Fruit fly (Drosophila melanogaster) whole organism, embryonic: ENCODE results near the gene CG15539.
A peak's percentile ranks its signal among the peaks of the same experiment; 100 is the strongest.

Experiments used
- Aef1 ChIP-seq: fragments of 200-800 bp; sonication (Bioruptor generic); IDR thresholded peaks from 3 replicates; pipeline ENCODE4 v1.3.6; 2022; ENCODE audit warnings: missing biosample characterization, missing genetic modification characterization
- Awh ChIP-seq: fragments of 200-800 bp; sonication (Bioruptor generic); IDR thresholded peaks from 2 replicates; pipeline ENCODE4, ENCODE4 v1.3.6; 2022; ENCODE audit warnings: missing biosample characterization, missing genetic modification characterization
- Bdp1 ChIP-seq: fragments of 200-800 bp; sonication (Bioruptor generic); optimal IDR thresholded peaks from 3 replicates; lab custom pipeline; 2016; ENCODE audit warnings: missing biosample characterization, missing genetic modification characterization
- CG10959 ChIP-seq: fragments of 200-800 bp; sonication (Bioruptor generic); IDR thresholded peaks from 2 replicates; pipeline ENCODE4 v1.3.6; 2022; ENCODE audit warnings: missing biosample characterization, missing genetic modification characterization
- CG11723 ChIP-seq: fragments of 200-800 bp; sonication (Bioruptor generic); optimal IDR thresholded peaks from 2 replicates; lab custom pipeline; 2017; ENCODE audit warnings: missing biosample characterization, mild to moderate bottlenecking, missing genetic modification characterization
- CG13624 ChIP-seq: fragments of 200-800 bp; sonication (Bioruptor generic); optimal IDR thresholded peaks from 2 replicates; lab custom pipeline; 2016; ENCODE audit warnings: missing biosample characterization, missing genetic modification characterization
- CG17359 ChIP-seq: fragments of 200-800 bp; sonication (Bioruptor generic); optimal IDR thresholded peaks from 3 replicates; lab custom pipeline; 2018; ENCODE audit warnings: missing biosample characterization, mild to moderate bottlenecking, missing genetic modification characterization, moderate library complexity
- CG18262 ChIP-seq: fragments of 200-800 bp; optimal IDR thresholded peaks from 3 replicates; lab custom pipeline; 2019; ENCODE audit warnings: missing biosample characterization, mild to moderate bottlenecking, missing genetic modification characterization, moderate library complexity
- CG31388 ChIP-seq: fragments of 200-800 bp; sonication (Bioruptor generic); optimal IDR thresholded peaks from 2 replicates; lab custom pipeline; 2016; ENCODE audit warnings: missing biosample characterization, missing genetic modification characterization
- CG3163 ChIP-seq: fragments of 200-800 bp; sonication (Bioruptor generic); optimal IDR thresholded peaks from 3 replicates; lab custom pipeline; 2016; ENCODE audit warnings: missing biosample characterization, missing genetic modification characterization
- CG32532 ChIP-seq: fragments of 200-800 bp; sonication (Bioruptor generic); IDR thresholded peaks from 2 replicates; pipeline ENCODE4 v1.3.6; 2022; ENCODE audit warnings: missing biosample characterization, missing genetic modification characterization
- CG32772 ChIP-seq: fragments of 200-800 bp; sonication (Bioruptor generic); IDR thresholded peaks from 2 replicates; pipeline ENCODE4 v1.3.6; 2022; ENCODE audit warnings: missing biosample characterization, missing genetic modification characterization
- CG4854 ChIP-seq: fragments of 200-800 bp; sonication (Bioruptor generic); optimal IDR thresholded peaks from 2 replicates; lab custom pipeline; 2016; ENCODE audit warnings: missing biosample characterization, missing genetic modification characterization, inconsistent platforms
- CG6654 ChIP-seq: fragments of 200-800 bp; sonication (Bioruptor generic); optimal IDR thresholded peaks from 2 replicates; lab custom pipeline; 2017; ENCODE audit warnings: missing biosample characterization, mild to moderate bottlenecking, missing genetic modification characterization
- CG6854 ChIP-seq: fragments of 200-800 bp; sonication (Bioruptor generic); optimal IDR thresholded peaks from 3 replicates; lab custom pipeline; 2017; ENCODE audit warnings: missing biosample characterization, mild to moderate bottlenecking, missing genetic modification characterization
- CG8924 ChIP-seq: fragments of 200-800 bp; optimal IDR thresholded peaks from 3 replicates; lab custom pipeline; 2019; ENCODE audit warnings: missing biosample characterization, mild to moderate bottlenecking, missing genetic modification characterization, moderate library complexity
- CTCF ChIP-seq: fragments of 200-800 bp; sonication (Bioruptor generic); optimal IDR thresholded peaks from 2 replicates; lab custom pipeline; 2017; ENCODE audit warnings: missing biosample characterization, mild to moderate bottlenecking, missing genetic modification characterization, moderate library complexity
- CrebB ChIP-seq: fragments of 200-800 bp; sonication (Bioruptor generic); optimal IDR thresholded peaks from 3 replicates; lab custom pipeline; 2018; ENCODE audit warnings: missing biosample characterization, mild to moderate bottlenecking, missing genetic modification characterization
- Dfd ChIP-seq, 2 experiments: fragments of >200 bp; optimal IDR thresholded peaks; 2 replicates each; lab custom pipeline; 2017; ENCODE audit warnings: missing biosample characterization in 2 of 2, missing genetic modification characterization in 2 of 2
- Dll ChIP-seq: fragments of 200-800 bp; sonication (Bioruptor generic); IDR thresholded peaks from 4 replicates; pipeline ENCODE4 v1.3.6; 2022; ENCODE audit warnings: missing biosample characterization, missing genetic modification characterization; ENCODE audit not compliant: partially characterized antibody
- Doc3 ChIP-seq: fragments of 200-800 bp; sonication (Bioruptor generic); IDR thresholded peaks from 3 replicates; pipeline ENCODE4 v1.3.6; 2022; ENCODE audit warnings: missing biosample characterization, missing genetic modification characterization; ENCODE audit not compliant: partially characterized antibody
- Elba2 ChIP-seq: fragments of 200-800 bp; sonication (Bioruptor generic); optimal IDR thresholded peaks from 3 replicates; lab custom pipeline; 2016; ENCODE audit warnings: missing biosample characterization, missing genetic modification characterization
- GATAe ChIP-seq: fragments of 200-800 bp; sonication (Bioruptor generic); conservative IDR thresholded peaks from 2 replicates; pipeline ENCODE4 v1.3.6; 2022; ENCODE audit warnings: missing biosample characterization, missing genetic modification characterization
- HLH3B ChIP-seq: fragments of 200-800 bp; sonication (Bioruptor generic); IDR thresholded peaks from 2 replicates; pipeline ENCODE4 v1.3.6; 2022; ENCODE audit warnings: missing biosample characterization, missing genetic modification characterization
- HLHmδ ChIP-seq: fragments of 200-800 bp; sonication (Bioruptor generic); optimal IDR thresholded peaks from 2 replicates; lab custom pipeline; 2018; ENCODE audit warnings: missing biosample characterization, mild to moderate bottlenecking, missing genetic modification characterization, moderate library complexity
- Hsf ChIP-seq: fragments of 200-800 bp; sonication (Bioruptor generic); optimal IDR thresholded peaks from 3 replicates; lab custom pipeline; 2016; ENCODE audit warnings: missing biosample characterization, missing genetic modification characterization
- Lim3 ChIP-seq: fragments of 200-800 bp; sonication (Bioruptor generic); IDR thresholded peaks from 2 replicates; pipeline ENCODE4 v1.3.6; 2022; ENCODE audit warnings: missing biosample characterization, missing genetic modification characterization
- Max ChIP-seq: fragments of 200-800 bp; sonication (Bioruptor generic); optimal IDR thresholded peaks from 2 replicates; lab custom pipeline; 2016; ENCODE audit warnings: missing biosample characterization, mild to moderate bottlenecking, missing genetic modification characterization
- Myb ChIP-seq: fragments of 200-800 bp; sonication (Bioruptor generic); optimal IDR thresholded peaks from 2 replicates; lab custom pipeline; 2016; ENCODE audit warnings: missing biosample characterization, missing genetic modification characterization
- NFAT ChIP-seq: fragments of 200-800 bp; sonication (Bioruptor generic); IDR thresholded peaks from 2 replicates; pipeline ENCODE4 v1.3.6; 2022; ENCODE audit warnings: missing biosample characterization, missing genetic modification characterization
- Sox100B ChIP-seq: fragments of 200-800 bp; sonication (Bioruptor generic); optimal IDR thresholded peaks from 3 replicates; lab custom pipeline; 2018; ENCODE audit warnings: missing biosample characterization, mild to moderate bottlenecking, missing genetic modification characterization
- bcd ChIP-seq: fragments of 200-800 bp; sonication (Bioruptor generic); optimal IDR thresholded peaks from 2 replicates; lab custom pipeline; 2017; ENCODE audit warnings: missing biosample characterization, mild to moderate bottlenecking, missing genetic modification characterization
- caup ChIP-seq: fragments of 200-800 bp; sonication (Bioruptor generic); optimal IDR thresholded peaks from 3 replicates; lab custom pipeline; 2017; ENCODE audit warnings: missing biosample characterization, mild to moderate bottlenecking, missing genetic modification characterization, moderate library complexity; ENCODE audit not compliant: severe bottlenecking
- cg ChIP-seq: fragments of 200-800 bp; sonication (Bioruptor generic); optimal IDR thresholded peaks from 3 replicates; lab custom pipeline; 2019; ENCODE audit warnings: missing biosample characterization, mild to moderate bottlenecking, missing genetic modification characterization, moderate library complexity
- chn ChIP-seq: fragments of 200-800 bp; sonication (Bioruptor generic); optimal IDR thresholded peaks from 2 replicates; lab custom pipeline; 2016; ENCODE audit warnings: missing biosample characterization, missing genetic modification characterization
- da ChIP-seq: fragments of 200-800 bp; sonication (Bioruptor generic); optimal IDR thresholded peaks from 2 replicates; lab custom pipeline; 2016; ENCODE audit warnings: missing biosample characterization, missing genetic modification characterization
- dm ChIP-seq: fragments of 200-800 bp; sonication (Bioruptor generic); optimal IDR thresholded peaks from 3 replicates; lab custom pipeline; 2016; ENCODE audit warnings: missing biosample characterization, missing genetic modification characterization
- dysf ChIP-seq: fragments of 200-800 bp; sonication (Bioruptor generic); IDR thresholded peaks from 3 replicates; pipeline ENCODE4 v1.3.6; 2022; ENCODE audit warnings: missing biosample characterization, missing genetic modification characterization
- ewg ChIP-seq: fragments of 200-800 bp; sonication (Bioruptor generic); optimal IDR thresholded peaks from 3 replicates; lab custom pipeline; 2017; ENCODE audit warnings: mild to moderate bottlenecking, missing biosample characterization, missing genetic modification reagents, missing genetic modification characterization
- fd64A ChIP-seq: fragments of 200-800 bp; sonication (Bioruptor generic); optimal IDR thresholded peaks from 3 replicates; lab custom pipeline; 2018; ENCODE audit warnings: missing biosample characterization, mild to moderate bottlenecking, missing genetic modification characterization
- fru ChIP-seq: fragments of >200 bp; optimal IDR thresholded peaks from 2 replicates; lab custom pipeline; 2017
- grn ChIP-seq: fragments of 200-800 bp; sonication (Bioruptor generic); optimal IDR thresholded peaks from 3 replicates; lab custom pipeline; 2017; ENCODE audit warnings: missing biosample characterization, missing genetic modification characterization
- maf-S ChIP-seq: fragments of 200-800 bp; sonication (Bioruptor generic); optimal IDR thresholded peaks from 2 replicates; lab custom pipeline; 2016; ENCODE audit warnings: missing biosample characterization, missing genetic modification characterization
- oc ChIP-seq: fragments of 200-800 bp; sonication (Bioruptor generic); optimal IDR thresholded peaks from 2 replicates; lab custom pipeline; 2018; ENCODE audit warnings: missing biosample characterization, mild to moderate bottlenecking, missing genetic modification characterization, moderate library complexity
- otp ChIP-seq: fragments of 200-800 bp; sonication (Bioruptor generic); IDR thresholded peaks from 3 replicates; pipeline ENCODE4, ENCODE4 v1.3.6; 2022; ENCODE audit warnings: missing biosample characterization, missing genetic modification characterization
- pho ChIP-seq: fragments of 200-800 bp; sonication (Bioruptor generic); optimal IDR thresholded peaks from 2 replicates; lab custom pipeline; 2016; ENCODE audit warnings: missing biosample characterization, missing genetic modification characterization
- pum ChIP-seq: fragments of 200-800 bp; sonication (Bioruptor generic); optimal IDR thresholded peaks from 2 replicates; lab custom pipeline; 2016; ENCODE audit warnings: missing biosample characterization, missing genetic modification characterization
- stwl ChIP-seq: fragments of 200-800 bp; sonication (Bioruptor generic); optimal IDR thresholded peaks from 3 replicates; lab custom pipeline; 2018; ENCODE audit warnings: missing biosample characterization, mild to moderate bottlenecking, missing genetic modification characterization, moderate library complexity
- tgo ChIP-seq: fragments of 200-800 bp; sonication (Bioruptor generic); IDR thresholded peaks from 3 replicates; pipeline ENCODE4 v1.3.6; 2022; ENCODE audit warnings: missing biosample characterization, missing genetic modification characterization
- tin ChIP-seq: fragments of 200-800 bp; sonication (Bioruptor generic); optimal IDR thresholded peaks from 3 replicates; lab custom pipeline; 2016; ENCODE audit warnings: missing biosample characterization, missing genetic modification characterization
- ttk ChIP-seq: fragments of 200-800 bp; sonication (Bioruptor generic); IDR thresholded peaks from 2 replicates; pipeline ENCODE4 v2.1.2; 2022; ENCODE audit warnings: missing biosample characterization, missing genetic modification characterization
- usp ChIP-seq: fragments of >200 bp; optimal IDR thresholded peaks from 2 replicates; lab custom pipeline; 2017; ENCODE audit warnings: missing biosample characterization, missing genetic modification characterization
- vfl ChIP-seq: fragments of 200-800 bp; sonication (Bioruptor generic); optimal IDR thresholded peaks from 2 replicates; lab custom pipeline; 2016; ENCODE audit warnings: missing biosample characterization, missing genetic modification characterization
- wdn ChIP-seq: fragments of 200-800 bp; sonication (Bioruptor generic); IDR thresholded peaks from 2 replicates; pipeline ENCODE4 v1.3.6; 2022; ENCODE audit warnings: missing biosample characterization, missing genetic modification characterization

Gene CG15539

DNA sequence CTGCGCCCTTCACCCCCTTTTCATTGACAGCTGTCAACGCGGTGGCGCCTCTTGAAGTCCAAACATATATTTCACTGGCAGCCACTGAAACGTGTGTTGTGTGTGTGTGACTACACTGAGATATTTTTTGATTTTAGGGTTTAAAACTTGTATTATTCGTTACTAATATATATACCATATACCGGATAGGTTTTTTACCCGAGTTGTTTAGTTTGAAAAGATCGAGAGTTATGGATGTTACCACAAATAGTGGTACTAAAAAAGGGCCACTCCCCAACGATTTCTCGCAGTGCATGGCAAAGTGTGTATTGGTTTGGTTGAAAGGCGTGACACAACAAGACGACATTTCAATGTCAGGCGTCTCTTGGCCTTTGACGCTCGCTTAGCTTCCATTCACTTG is 30.6 kb downstream of the CG15539 start (continued):
- TF ChIP-seq CG32532 (GFP tag; lab: Robert Waterston, UW) (no peak; the same call in 1 of the 2 replicates), CG8924 (tag; lab: Kevin White, UChicago) (no peak), vfl (GFP tag; lab: Kevin White, UChicago) (no peak), otp (GFP tag; lab: Robert Waterston, UW) (no peak), pho (GFP tag; lab: Kevin White, UChicago) (no peak), CG17359 (tag; lab: Kevin White, UChicago) (no peak), Sox100B (GFP tag; lab: Kevin White, UChicago) (no peak), CTCF (no peak), Aef1 (GFP tag; lab: Robert Waterston, UW) (no peak), pum (no peak), stwl (tag; lab: Kevin White, UChicago) (no peak), wdn (GFP tag; lab: Robert Waterston, UW) (no peak), fru (lab: Kevin White, UChicago) (no peak), Hsf (GFP tag; lab: Kevin White, UChicago) (peak; percentile 18), Dfd (GFP tag; optimal IDR thresholded peaks at IDR 0.05; lab: Kevin White, UChicago) (no peak), HLHmδ (no peak), Elba2 (no peak), dysf (GFP tag; lab: Robert Waterston, UW) (peak; percentile 61; the same call in 2 of the 3 replicates), HLH3B (GFP tag; lab: Robert Waterston, UW) (no peak), CG6654 (no peak), Lim3 (GFP tag; lab: Robert Waterston, UW) (no peak), NFAT (GFP tag; lab: Robert Waterston, UW) (no peak), tgo (GFP tag; lab: Robert Waterston, UW) (peak; percentile 27; the same call in 2 of the 3 replicates), CG3163 (GFP tag; lab: Kevin White, UChicago) (no peak), da (GFP tag; lab: Kevin White, UChicago) (no peak), grn (GFP tag; lab: Kevin White, UChicago) (no peak), CrebB (tag; lab: Kevin White, UChicago) (no peak), CG13624 (no peak), CG32772 (GFP tag; lab: Robert Waterston, UW) (no peak), chn (GFP tag; lab: Kevin White, UChicago) (no peak), CG6854 (no peak), CG4854 (no peak), CG31388 (GFP tag; lab: Kevin White, UChicago) (no peak), oc (tag; lab: Kevin White, UChicago) (no peak), GATAe (no peak), Awh (GFP tag; lab: Robert Waterston, UW) (no peak), Myb (no peak), tin (GFP tag; lab: Kevin White, UChicago) (no peak), cg (GFP tag; lab: Kevin White, UChicago) (no peak), Doc3 (GFP tag; lab: Robert Waterston, UW) (no peak), Max (GFP tag; lab: Kevin White, UChicago) (no peak), maf-S (GFP tag; lab: Kevin White, UChicago) (no peak), usp (GFP tag; lab: Kevin White, UChicago) (no peak), dm (GFP tag; lab: Kevin White, UChicago) (no peak), ttk (GFP tag; lab: Robert Waterston, UW) (no peak), ewg (GFP tag; lab: Kevin White, UChicago) (no peak), Dll (GFP tag; lab: Robert Waterston, UW) (no peak), CG11723 (GFP tag; lab: Kevin White, UChicago) (no peak), Bdp1 (no peak), bcd (GFP tag; lab: Kevin White, UChicago) (no peak), CG18262 (tag; lab: Kevin White, UChicago) (no peak), caup (GFP tag; lab: Kevin White, UChicago) (no peak), CG10959 (GFP tag; lab: Robert Waterston, UW) (no peak), fd64A (GFP tag; lab: Kevin White, UChicago) (no peak)
